Fruit fly (Drosophila melanogaster) ovary, adult (tissue): Measurements from ENCODE around the gene CG13054.

ENCODE experiments used
- CG17801 ChIP-seq: fragments of 200-800 bp; optimal IDR thresholded peaks from 2 replicates; lab custom pipeline; 2019; ENCODE audit warnings: missing biosample characterization, mild to moderate bottlenecking, missing genetic modification characterization, moderate library complexity; ENCODE audit not compliant: partially characterized antibody

The CG13054 gene

DNA sequence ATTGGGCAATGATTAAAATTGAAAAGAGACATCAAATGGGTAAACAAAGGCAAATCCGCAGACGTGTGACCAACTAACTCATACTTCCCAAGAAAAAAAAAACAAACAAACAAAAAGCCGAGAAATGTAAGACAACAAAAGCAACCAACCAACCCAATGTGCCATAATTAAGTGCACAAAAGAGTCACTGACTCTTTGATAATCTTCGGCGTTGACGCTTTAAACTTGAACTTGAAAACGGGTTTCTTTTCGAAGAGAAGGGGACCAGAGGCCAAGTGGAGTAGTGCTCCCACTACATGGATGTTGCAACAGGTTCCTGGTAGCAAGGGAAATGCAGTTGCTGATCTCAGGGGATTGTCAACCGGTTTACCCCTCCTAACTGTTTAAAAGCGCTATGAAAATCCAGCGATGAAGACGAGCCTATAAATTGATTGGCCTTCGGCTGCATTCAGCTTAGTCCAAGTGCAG lies 23.0 kb upstream of the CG13054 start, which contains the start of gene CG13064:
Gene CG13064 (plus strand): TSS at position 418 of the 468 bp plus-strand sequence.
- no peak for TF ChIP-seq CG17801 (GFP tag; lab: Kevin White, UChicago)

DNA sequence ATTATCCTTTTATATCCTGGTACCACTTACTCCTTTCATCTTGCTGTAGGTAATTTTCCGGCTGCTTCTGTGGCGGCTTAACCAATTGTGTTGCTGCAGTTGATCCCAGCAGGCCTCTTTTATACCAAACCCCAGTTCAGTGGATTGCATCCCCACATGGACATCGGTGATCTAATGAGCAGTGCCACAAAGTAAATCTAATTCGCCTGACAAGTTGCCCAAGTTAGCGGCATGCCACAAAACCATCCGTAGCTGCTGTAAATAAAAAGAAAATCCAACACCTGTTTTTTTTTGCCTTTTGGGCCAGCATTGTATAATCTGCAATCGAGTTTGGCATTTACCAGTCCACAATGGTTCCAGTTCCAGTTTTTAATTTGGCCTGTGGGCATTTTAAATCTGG lies 22.2 kb upstream of the CG13054 start, which contains the start of gene CG13050:
Gene CG13050 (minus strand): TSS at position 101 of the 400 bp plus-strand sequence.
- no peak for TF ChIP-seq CG17801 (GFP tag; lab: Kevin White, UChicago)

DNA sequence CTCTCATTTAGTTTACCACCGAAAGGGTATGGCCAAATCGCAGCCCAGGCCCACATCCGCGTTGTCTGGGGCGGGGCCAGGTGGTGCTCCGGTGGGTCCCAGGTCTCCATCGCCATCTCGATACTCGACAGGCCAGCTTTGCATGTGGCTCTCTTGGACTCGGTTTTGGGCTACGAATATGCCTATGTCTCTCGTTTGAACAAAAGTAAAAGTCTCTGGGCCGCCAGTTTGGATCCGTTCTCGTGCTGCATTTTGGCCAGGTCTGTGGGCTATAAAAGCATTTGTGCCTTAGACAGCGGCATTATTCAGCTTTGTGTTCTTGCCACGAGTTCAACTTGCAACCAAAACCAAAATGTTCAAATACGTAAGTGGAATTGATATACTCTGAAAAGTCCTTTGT lies 20.1 kb upstream of the CG13054 start, which contains the start of gene CG13065:
Gene CG13065 (plus strand): TSS at position 301 of the 400 bp plus-strand sequence.
- TF ChIP-seq CG17801 (GFP tag; lab: Kevin White, UChicago): no peak

DNA sequence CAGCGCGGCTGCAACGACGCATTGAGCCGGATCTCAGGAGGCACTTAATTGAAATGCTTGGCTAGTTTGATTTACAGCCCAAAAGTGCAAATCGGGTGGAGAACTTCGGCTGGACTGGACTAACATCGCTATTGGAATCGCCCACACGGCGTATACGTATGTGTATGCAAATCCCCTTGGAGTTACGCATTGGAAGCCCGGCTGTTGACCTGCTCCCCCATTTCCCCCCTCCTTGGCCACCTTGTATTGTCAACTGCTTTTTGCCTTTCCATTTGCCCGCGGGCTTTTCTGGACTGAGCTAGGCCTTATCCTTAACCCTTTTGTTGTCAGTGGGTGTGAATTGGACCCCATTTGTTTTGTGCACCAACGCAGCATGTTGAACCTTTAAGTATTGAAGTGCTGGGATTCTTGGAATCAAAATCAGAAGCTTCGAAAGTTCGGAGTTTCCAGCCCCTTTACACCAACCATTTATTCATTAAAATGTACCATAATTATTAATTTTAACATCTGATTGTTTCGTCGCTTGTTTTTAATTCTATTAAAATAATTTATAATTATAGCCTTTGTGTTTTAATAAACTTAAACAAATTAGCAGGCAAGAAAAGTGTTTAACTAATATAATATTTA lies 18.5 kb upstream of the CG13054 start:
- no peak for TF ChIP-seq CG17801 (GFP tag; lab: Kevin White, UChicago)

DNA sequence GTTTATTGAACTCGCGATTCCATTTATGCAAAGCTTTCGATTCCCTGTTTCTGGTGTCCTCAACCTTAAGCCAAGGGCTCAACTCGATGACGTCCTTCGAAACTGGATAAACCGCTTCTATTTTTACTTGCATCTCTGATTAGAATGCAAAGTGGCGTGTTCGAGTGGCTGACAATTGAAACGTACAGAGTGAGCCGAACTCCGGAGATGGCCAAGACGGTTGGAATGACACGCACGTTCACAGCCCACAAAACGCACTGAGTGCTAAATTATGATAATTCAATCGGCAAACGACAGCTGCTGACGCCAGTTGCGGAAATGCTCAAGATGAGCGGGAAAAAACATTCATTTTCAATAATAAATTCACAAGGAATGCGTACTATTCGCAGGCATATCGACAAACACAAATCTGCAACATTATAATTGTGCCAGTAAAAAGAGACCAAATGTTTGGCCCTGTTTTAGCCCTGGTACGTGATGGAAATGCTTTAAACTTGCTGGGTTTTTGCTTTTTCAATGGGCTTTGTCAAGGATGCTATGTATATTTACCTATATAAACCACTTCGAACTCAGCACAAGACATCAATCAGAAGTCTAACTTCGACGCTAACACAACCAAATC lies 15.5 kb upstream of the CG13054 start, which contains the start of gene CG13066:
Gene CG13066 (plus strand): TSS at position 572 of the 622 bp plus-strand sequence.
- no peak for TF ChIP-seq CG17801 (GFP tag; lab: Kevin White, UChicago)

DNA sequence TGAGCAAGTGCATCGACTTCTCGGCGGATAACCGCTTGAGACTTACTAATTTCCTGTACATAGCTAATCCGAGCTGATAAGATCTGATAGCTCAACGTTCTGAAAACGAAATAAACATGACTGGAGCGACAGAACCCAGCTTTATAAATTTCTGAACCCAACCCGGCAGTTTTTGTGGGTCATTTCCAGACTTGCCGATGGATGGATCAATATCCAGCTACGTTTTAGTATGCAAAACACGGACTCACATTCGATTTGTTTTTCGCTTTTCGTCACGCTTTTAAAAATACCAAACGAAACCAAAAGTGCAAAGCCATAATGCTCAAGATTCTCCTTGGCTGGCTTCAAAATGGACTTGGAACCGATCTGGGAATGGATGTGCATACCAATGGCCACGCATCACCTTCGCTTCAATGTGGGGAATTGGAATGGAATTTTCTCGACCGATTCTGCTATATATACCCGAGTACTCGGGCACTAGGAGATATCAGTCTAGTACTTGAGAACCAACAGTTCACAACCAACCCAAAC lies 13.9 kb upstream of the CG13054 start, which contains the start of the genes CG34248 and CG13067:
Gene CG34248 (minus strand): TSS at position 101 of the 531 bp plus-strand sequence.
Gene CG13067 (plus strand): TSS at position 481 of the 531 bp plus-strand sequence.
- no peak for TF ChIP-seq CG17801 (GFP tag; lab: Kevin White, UChicago)

DNA sequence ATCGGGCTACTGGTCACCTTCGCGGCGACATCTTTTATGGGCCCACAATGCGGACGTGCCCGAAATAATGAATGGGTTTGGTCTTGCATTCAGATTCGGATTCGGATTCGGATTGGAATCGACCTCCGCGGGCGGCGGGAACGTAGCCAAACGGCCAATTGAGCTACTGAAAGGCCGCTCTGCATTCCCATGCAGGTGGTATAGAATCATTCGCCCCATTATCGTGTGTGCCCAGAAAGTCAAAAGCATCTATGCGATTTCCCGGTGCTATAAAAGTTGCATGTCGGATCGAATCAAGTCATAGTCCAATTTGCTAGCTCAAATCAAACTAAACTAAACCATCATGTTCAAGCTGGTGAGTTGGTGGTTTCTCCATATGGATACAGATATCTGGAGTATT lies 12.1 kb upstream of the CG13054 start, which contains the start of gene CG13068:
Gene CG13068 (plus strand): TSS at position 301 of the 400 bp plus-strand sequence.
- no peak for TF ChIP-seq CG17801 (GFP tag; lab: Kevin White, UChicago)

DNA sequence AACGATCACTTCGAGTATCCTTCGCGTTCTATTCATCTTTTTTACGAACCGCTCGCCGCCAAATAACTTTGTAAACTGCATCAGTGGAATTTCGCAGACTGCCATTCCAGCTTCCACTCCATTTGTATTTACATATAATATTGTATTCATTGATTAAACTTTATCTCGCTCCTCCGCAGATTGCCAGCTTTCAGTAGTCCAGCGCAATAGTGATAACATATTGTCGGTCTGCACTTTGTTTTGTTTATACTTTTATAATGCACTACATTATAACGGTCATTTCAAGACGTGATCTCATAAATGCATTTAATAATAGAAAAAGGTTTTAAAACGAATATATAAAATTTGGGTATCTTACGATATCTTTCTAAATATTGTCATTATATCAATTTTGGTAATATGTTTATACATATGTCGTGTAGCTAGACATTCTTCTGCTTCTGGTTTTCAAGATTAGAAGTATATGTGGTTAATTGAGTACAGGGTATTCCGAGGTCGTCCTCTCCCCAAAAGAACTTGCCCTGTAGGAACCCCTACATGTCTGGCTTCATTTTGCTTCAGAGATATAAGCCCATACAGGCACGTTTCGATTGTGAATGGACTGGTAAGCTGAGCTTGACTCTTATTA lies 11.2 kb upstream of the CG13054 start, which contains the start of gene CG4950:
Gene CG4950 (minus strand): TSS at position 51 of the 628 bp plus-strand sequence.
- no peak for TF ChIP-seq CG17801 (GFP tag; lab: Kevin White, UChicago)

DNA sequence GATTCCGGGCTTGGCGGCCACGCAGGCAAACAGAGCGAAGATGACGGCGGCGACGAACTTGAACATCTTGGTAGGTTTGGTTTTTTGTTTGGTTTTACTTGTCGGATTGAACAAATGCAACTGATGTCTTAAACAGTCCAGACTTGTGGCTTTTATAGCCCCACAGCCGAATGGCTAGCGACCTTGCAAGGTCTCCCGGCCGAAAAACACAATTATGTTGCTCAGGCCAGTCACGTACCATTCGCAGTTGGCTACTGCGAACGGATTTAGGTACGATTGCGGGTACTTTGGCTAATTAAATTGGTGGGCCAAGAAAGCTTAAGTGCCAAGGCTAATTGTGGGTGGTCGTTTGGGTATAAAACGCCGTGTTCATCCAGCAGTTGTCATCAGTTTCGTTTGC lies 8.0 kb upstream of the CG13054 start, which contains the start of the genes CG13051 and CG13069:
Gene CG13051 (minus strand): TSS at position 101 of the 400 bp plus-strand sequence.
Gene CG13069 (plus strand): TSS at position 386 of the 400 bp plus-strand sequence.
- TF ChIP-seq CG17801 (GFP tag; lab: Kevin White, UChicago): no peak

DNA sequence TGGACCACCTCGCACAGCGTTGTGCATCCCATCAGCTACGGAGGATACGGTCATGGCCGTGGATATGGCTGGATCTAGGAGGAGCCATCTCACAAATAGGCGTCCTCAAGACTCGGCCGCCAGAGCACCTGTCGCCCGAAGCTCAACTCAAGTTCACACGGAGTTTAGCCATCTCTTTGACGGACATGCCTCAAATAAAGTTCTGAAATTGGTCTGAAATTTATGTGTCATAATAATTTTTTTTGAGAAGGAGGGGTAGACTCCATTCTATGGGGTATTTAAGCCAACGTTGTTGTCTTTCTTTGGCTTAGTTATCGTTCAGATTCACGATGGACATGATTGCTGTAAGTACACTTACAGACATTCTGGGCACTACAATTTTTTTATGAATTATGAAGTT lies 6.1 kb upstream of the CG13054 start, which contains the start of gene CG13070:
Gene CG13070 (plus strand): TSS at position 301 of the 400 bp plus-strand sequence.
- TF ChIP-seq CG17801 (GFP tag; lab: Kevin White, UChicago): no peak

DNA sequence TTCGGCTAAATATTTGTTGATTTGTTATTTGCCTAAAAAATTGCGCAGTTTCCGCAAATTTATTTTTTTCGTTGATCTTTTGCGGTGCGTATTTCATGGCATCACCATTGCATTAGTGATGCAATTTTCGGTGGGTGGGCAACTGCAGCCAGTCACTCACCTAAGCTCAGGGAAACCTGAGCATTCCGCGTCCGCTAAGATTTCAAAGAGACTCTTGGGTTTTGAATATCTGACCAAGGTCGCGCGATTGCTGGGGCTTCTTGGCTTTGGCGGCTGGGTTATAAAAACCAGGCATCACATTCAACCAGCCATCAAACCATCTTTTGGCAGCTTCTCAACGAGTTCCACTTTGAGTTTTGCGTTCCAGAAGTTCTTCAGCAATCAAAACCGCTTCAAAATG lies 5.4 kb upstream of the CG13054 start, which contains the start of gene CG13071:
Gene CG13071 (plus strand): TSS at position 301 of the 400 bp plus-strand sequence.
- no peak for TF ChIP-seq CG17801 (GFP tag; lab: Kevin White, UChicago)

DNA sequence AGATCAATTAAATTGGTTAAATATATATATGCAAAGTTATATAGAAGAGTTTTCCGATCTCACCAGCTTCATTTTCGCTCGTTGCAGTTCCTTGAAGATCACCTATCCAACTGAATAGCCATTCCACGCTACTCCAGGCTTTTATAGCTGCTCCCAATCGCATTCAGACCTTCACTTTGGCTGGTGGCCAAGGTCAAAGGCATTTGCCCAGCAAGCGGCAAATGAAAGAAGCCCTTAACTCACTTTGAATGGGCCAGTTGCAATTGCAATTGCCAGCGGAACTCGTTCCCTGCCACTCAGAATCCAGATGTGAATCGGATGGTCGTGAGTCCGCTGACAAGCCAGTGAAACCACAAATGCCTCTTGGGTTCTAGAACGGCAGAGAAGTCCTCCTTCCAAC lies 4.5 kb upstream of the CG13054 start, which contains the start of gene CG34247:
Gene CG34247 (minus strand): TSS at position 101 of the 400 bp plus-strand sequence.
- no peak for TF ChIP-seq CG17801 (GFP tag; lab: Kevin White, UChicago)

DNA sequence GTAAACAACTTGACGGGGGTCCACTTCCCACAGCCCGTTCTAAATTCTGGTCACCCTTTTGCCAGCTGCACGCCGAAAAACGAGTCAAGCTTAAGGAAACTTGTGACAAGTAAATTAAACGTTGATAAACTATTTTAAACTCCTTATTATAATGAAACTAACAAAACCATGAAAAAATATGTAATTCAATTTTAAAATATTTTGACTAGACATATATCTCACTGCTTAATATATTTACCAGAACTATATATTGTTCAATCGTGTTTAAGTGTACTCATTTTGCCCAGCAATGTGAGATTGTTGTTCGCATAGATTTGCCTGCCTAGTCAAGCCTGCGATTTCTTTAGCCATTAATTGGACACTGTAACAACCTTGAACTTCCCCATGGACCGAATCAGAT lies 2.6 kb upstream of the CG13054 start, which contains the start of gene CG13053:
Gene CG13053 (minus strand): TSS at position 171 of the 400 bp plus-strand sequence.
- TF ChIP-seq CG17801 (GFP tag; lab: Kevin White, UChicago): no peak

DNA sequence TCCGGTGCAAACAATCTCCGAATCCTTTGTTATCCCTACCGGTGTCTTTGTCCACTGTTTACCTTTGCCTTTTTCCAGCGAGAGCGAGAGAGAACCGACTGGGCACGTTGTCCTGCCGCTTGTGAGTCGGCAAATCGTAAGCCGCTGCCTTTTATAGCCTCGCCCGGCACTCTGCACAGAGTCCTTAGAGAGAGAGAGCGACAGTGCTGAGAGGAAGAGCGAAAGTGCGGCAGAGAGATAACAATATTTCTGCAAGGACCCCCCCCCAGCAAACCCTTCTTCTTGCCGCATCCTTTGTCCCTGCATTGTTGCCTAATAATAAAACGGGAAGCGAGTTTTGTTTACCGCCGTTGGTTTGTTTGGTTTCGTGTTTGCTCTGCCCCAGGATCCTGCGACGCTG lies 4.7 kb downstream of the CG13054 start, which contains the start of gene CG13055:
Gene CG13055 (minus strand): TSS at position 101 of the 400 bp plus-strand sequence.
- TF ChIP-seq CG17801 (GFP tag; lab: Kevin White, UChicago): no peak
